Worm (Caenorhabditis elegans) whole organism, young adult: ENCODE measurements around the gene Y57A10C.8.

Experiments used
- B0019.2 ChIP-seq: fragments of 200-800 bp; sonication (Bioruptor generic); conservative IDR thresholded peaks from 2 replicates; pipeline ENCODE4 v1.3.6; 2022; ENCODE audit warnings: missing genetic modification reagents, missing genetic modification characterization, missing compliant biosample characterization
- B0035.1 ChIP-seq: sonication (generic microtip); optimal IDR thresholded peaks from 2 replicates; lab custom pipeline; 2016; ENCODE audit warnings: missing genetic modification characterization, mild to moderate bottlenecking, missing compliant biosample characterization, missing genotype, missing genetic modification reagents
- C17E4.6 ChIP-seq: fragments of 200-800 bp; sonication (Bioruptor generic); IDR thresholded peaks from 2 replicates; pipeline ENCODE4 v1.3.6; 2022; ENCODE audit warnings: missing genetic modification reagents, missing genetic modification characterization, missing compliant biosample characterization
- D2030.7 ChIP-seq: fragments of 200-800 bp; sonication (Bioruptor generic); IDR thresholded peaks from 2 replicates; pipeline ENCODE4 v1.3.6; 2022; ENCODE audit warnings: missing genetic modification reagents, missing genetic modification characterization, missing compliant biosample characterization
- F10E7.11 ChIP-seq: sonication (generic microtip); optimal IDR thresholded peaks from 2 replicates; lab custom pipeline; 2017; ENCODE audit warnings: mild to moderate bottlenecking, missing genetic modification characterization, moderate library complexity, missing compliant biosample characterization
- F37B4.10 ChIP-seq: fragments of 200-800 bp; sonication (Bioruptor generic); IDR thresholded peaks from 2 replicates; pipeline ENCODE4 v1.3.6; 2022; ENCODE audit warnings: missing genetic modification characterization, missing compliant biosample characterization
- F57A8.1 ChIP-seq: fragments of 200-800 bp; sonication (Bioruptor generic); optimal IDR thresholded peaks from 2 replicates; lab custom pipeline; 2018; ENCODE audit warnings: mild to moderate bottlenecking, missing genetic modification characterization, moderate library complexity, missing compliant biosample characterization
- F57C9.4 ChIP-seq: sonication (generic microtip); optimal IDR thresholded peaks from 2 replicates; lab custom pipeline; 2017; ENCODE audit warnings: mild to moderate bottlenecking, missing genetic modification characterization, missing compliant biosample characterization
- K12H6.12 ChIP-seq: fragments of 200-800 bp; sonication (Bioruptor generic); optimal IDR thresholded peaks from 2 replicates; lab custom pipeline; 2018; ENCODE audit warnings: mild to moderate bottlenecking, missing genetic modification characterization, missing compliant biosample characterization
- T26A5.8 ChIP-seq: sonication (generic microtip); optimal IDR thresholded peaks from 2 replicates; lab custom pipeline; 2016; ENCODE audit warnings: missing genetic modification characterization, missing compliant biosample characterization
- Y53G8AR.9 ChIP-seq: fragments of 200-800 bp; sonication (Bioruptor generic); conservative IDR thresholded peaks from 2 replicates; pipeline ENCODE4 v1.3.6; 2022; ENCODE audit warnings: missing genetic modification reagents, missing genetic modification characterization, missing compliant biosample characterization
- ama-1 ChIP-seq, 3 experiments: fragments of 150-350 bp in 1 of 3; sonication (generic microtip) in 2 of 3; optimal IDR thresholded peaks; 2 replicates each; lab custom pipeline; 2014 to 2018; ENCODE audit warnings: missing biosample characterization in 2 of 3, missing genetic modification characterization in 2 of 3, missing genetic modification reagents in 2 of 3
- aptf-3 ChIP-seq: fragments of 200-800 bp; sonication (Bioruptor generic); IDR thresholded peaks from 2 replicates; pipeline ENCODE4 v1.3.6; 2022; ENCODE audit warnings: missing genetic modification characterization, missing compliant biosample characterization
- attf-5 ChIP-seq: fragments of 200-800 bp; sonication (Bioruptor generic); optimal IDR thresholded peaks from 2 replicates; lab custom pipeline; 2018; ENCODE audit warnings: mild to moderate bottlenecking, missing genetic modification characterization, missing compliant biosample characterization
- attf-6 ChIP-seq: fragments of 200-800 bp; sonication (Bioruptor generic); IDR thresholded peaks from 2 replicates; pipeline ENCODE4 v1.3.6; 2022; ENCODE audit warnings: missing genetic modification reagents, missing genetic modification characterization, missing compliant biosample characterization
- bed-1 ChIP-seq: fragments of 200-800 bp; sonication (Bioruptor generic); IDR thresholded peaks from 2 replicates; pipeline ENCODE4 v1.3.6; 2022; ENCODE audit warnings: missing genetic modification reagents, missing genetic modification characterization, missing compliant biosample characterization
- cebp-1 ChIP-seq, 2 experiments: fragments of 200-800 bp in 1 of 2; sonication (Bioruptor generic) in 1 of 2; sonication (generic microtip) in 1 of 2; IDR thresholded peaks in 1 of 2; optimal IDR thresholded peaks in 1 of 2; 2 replicates each; pipeline versions ENCODE4 v1.3.6 to Lab custom; 2017 to 2022; ENCODE audit warnings: missing compliant biosample characterization in 2 of 2, missing genetic modification characterization in 2 of 2, mild to moderate bottlenecking in 1 of 2, missing genetic modification reagents in 1 of 2, moderate library complexity in 1 of 2
- ceh-27 ChIP-seq: fragments of 200-800 bp; sonication (Bioruptor generic); optimal IDR thresholded peaks from 2 replicates; lab custom pipeline; 2018; ENCODE audit warnings: mild to moderate bottlenecking, missing genetic modification characterization, moderate library complexity, missing compliant biosample characterization
- ceh-58 ChIP-seq: fragments of 200-800 bp; sonication (Bioruptor generic); IDR thresholded peaks from 2 replicates; pipeline ENCODE4 v1.3.6; 2022; ENCODE audit warnings: missing genetic modification characterization, missing compliant biosample characterization
- ceh-79 ChIP-seq: sonication (generic microtip); optimal IDR thresholded peaks from 2 replicates; lab custom pipeline; 2017; ENCODE audit warnings: mild to moderate bottlenecking, missing genetic modification characterization, missing compliant biosample characterization
- efl-1 ChIP-seq: fragments of 150-350 bp; optimal IDR thresholded peaks from 2 replicates; lab custom pipeline; 2014; ENCODE audit warnings: missing biosample characterization, missing genetic modification reagents, missing genetic modification characterization
- egl-18 ChIP-seq: fragments of 200-800 bp; sonication (Bioruptor generic); IDR thresholded peaks from 2 replicates; pipeline ENCODE4 v1.3.6; 2022; ENCODE audit warnings: missing genetic modification reagents, missing genetic modification characterization, missing compliant biosample characterization
- hlh-12 ChIP-seq: sonication (generic microtip); optimal IDR thresholded peaks from 2 replicates; lab custom pipeline; 2016; ENCODE audit warnings: missing genetic modification characterization, missing compliant biosample characterization
- hrde-1 ChIP-seq: sonication (generic microtip); optimal IDR thresholded peaks from 2 replicates; lab custom pipeline; 2016; ENCODE audit warnings: missing genetic modification characterization, mild to moderate bottlenecking, missing compliant biosample characterization, moderate library complexity, missing genotype, missing genetic modification reagents, borderline replicate concordance
- lin-26 ChIP-seq: fragments of 200-800 bp; sonication (Bioruptor generic); IDR thresholded peaks from 2 replicates; pipeline ENCODE4 v1.3.6; 2022; ENCODE audit warnings: missing genetic modification reagents, missing genetic modification characterization, missing compliant biosample characterization
- madf-6 ChIP-seq: fragments of 200-800 bp; sonication (Bioruptor generic); IDR thresholded peaks from 2 replicates; pipeline ENCODE4 v1.3.6; 2022; ENCODE audit warnings: missing genetic modification reagents, missing genetic modification characterization, missing compliant biosample characterization
- mel-28 ChIP-seq: sonication (generic microtip); optimal IDR thresholded peaks from 2 replicates; lab custom pipeline; 2016; ENCODE audit warnings: borderline replicate concordance, mild to moderate bottlenecking, missing genetic modification characterization, missing compliant biosample characterization
- nfya-2 ChIP-seq: fragments of 200-800 bp; sonication (Bioruptor generic); IDR thresholded peaks from 2 replicates; pipeline ENCODE4 v1.3.6; 2022; ENCODE audit warnings: missing genetic modification reagents, missing genetic modification characterization, missing compliant biosample characterization
- nfyb-1 ChIP-seq: fragments of 200-800 bp; sonication (Bioruptor generic); IDR thresholded peaks from 2 replicates; pipeline ENCODE4 v1.3.6; 2022; ENCODE audit warnings: missing genetic modification reagents, missing genetic modification characterization, missing compliant biosample characterization
- nhr-120 ChIP-seq: fragments of 200-800 bp; sonication (Bioruptor generic); IDR thresholded peaks from 2 replicates; pipeline ENCODE4 v1.3.6; 2022; ENCODE audit warnings: missing genetic modification characterization, missing compliant biosample characterization
- snpc-1.1 ChIP-seq: sonication (generic microtip); optimal IDR thresholded peaks from 2 replicates; lab custom pipeline; 2017; ENCODE audit warnings: missing genetic modification characterization, mild to moderate bottlenecking, missing compliant biosample characterization, antibody characterized with exemption, moderate library complexity, missing genotype, missing genetic modification reagents; ENCODE audit not compliant: insufficient read depth
- snpc-1.3 ChIP-seq: sonication (generic microtip); optimal IDR thresholded peaks from 2 replicates; lab custom pipeline; 2017; ENCODE audit warnings: missing genetic modification characterization, mild to moderate bottlenecking, missing compliant biosample characterization, antibody characterized with exemption, moderate library complexity, missing genotype, missing genetic modification reagents; ENCODE audit not compliant: insufficient read depth
- zfh-2 ChIP-seq: fragments of 200-800 bp; sonication (Bioruptor generic); conservative IDR thresholded peaks from 2 replicates; pipeline ENCODE4 v1.3.6; 2022; ENCODE audit warnings: missing genetic modification reagents, missing genetic modification characterization, missing compliant biosample characterization
- ztf-25 ChIP-seq: fragments of 200-800 bp; sonication (Bioruptor generic); IDR thresholded peaks from 2 replicates; pipeline ENCODE4 v1.3.6; 2022; ENCODE audit warnings: missing genetic modification reagents, missing genetic modification characterization, missing compliant biosample characterization
- ztf-28 ChIP-seq: fragments of 200-800 bp; sonication (Bioruptor generic); IDR thresholded peaks from 2 replicates; pipeline ENCODE4 v1.3.6; 2022; ENCODE audit warnings: missing genetic modification reagents, missing genetic modification characterization, missing compliant biosample characterization
- ztf-3 ChIP-seq: fragments of 200-800 bp; sonication (Bioruptor generic); optimal IDR thresholded peaks from 2 replicates; lab custom pipeline; 2018; ENCODE audit warnings: mild to moderate bottlenecking, missing genetic modification characterization, missing compliant biosample characterization

Gene Y57A10C.8

DNA sequence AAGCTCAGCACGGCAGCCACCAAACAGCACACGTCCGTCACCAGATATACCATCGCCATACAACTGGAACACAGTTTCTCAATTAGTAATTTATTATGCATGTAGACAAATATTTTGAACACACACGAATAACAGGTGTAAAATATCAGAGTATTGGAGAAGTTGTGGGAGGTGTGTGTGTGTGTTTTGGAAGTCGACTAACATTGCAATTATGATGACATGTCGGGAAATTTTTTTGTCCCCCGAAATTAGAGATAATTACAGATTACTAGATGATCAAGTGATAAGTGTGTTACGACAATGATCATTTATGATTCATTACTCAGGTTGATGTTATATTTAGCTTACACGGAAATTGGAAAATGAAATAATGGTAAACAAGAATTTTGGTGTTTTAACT is at the start of gene Y57A10C.8:
Gene Y57A10C.8 (minus strand): TSS at position 101 of the 400 bp plus-strand sequence.
- TF ChIP-seq nhr-120 (no peak), C17E4.6 (GFP tag; lab: Robert Waterston, UW) (no peak), madf-6 (GFP tag; lab: Robert Waterston, UW) (no peak), F37B4.10 (GFP tag; lab: Robert Waterston, UW) (no peak), bed-1 (GFP tag; lab: Robert Waterston, UW) (no peak), F57C9.4 (tag; lab: Kevin White, UChicago) (no peak), ztf-25 (GFP tag; lab: Robert Waterston, UW) (no peak), mel-28 (tag; lab: Kevin White, UChicago) (no peak), F10E7.11 (tag; lab: Kevin White, UChicago) (no peak), cebp-1 (GFP tag; IDR thresholded peaks at IDR 0.05; lab: Robert Waterston, UW) (no peak), cebp-1 (tag; optimal IDR thresholded peaks at IDR 0.05; lab: Kevin White, UChicago) (no peak), Y53G8AR.9 (no peak), F57A8.1 (GFP tag; lab: Kevin White, UChicago) (no peak), ztf-3 (no peak), B0019.2 (no peak), ztf-28 (GFP tag; lab: Robert Waterston, UW) (no peak), B0035.1 (no peak), T26A5.8 (no peak), ceh-27 (no peak), hrde-1 (tag; lab: Kevin White, UChicago) (no peak), snpc-1.1 (tag; lab: Kevin White, UChicago) (no peak)

DNA sequence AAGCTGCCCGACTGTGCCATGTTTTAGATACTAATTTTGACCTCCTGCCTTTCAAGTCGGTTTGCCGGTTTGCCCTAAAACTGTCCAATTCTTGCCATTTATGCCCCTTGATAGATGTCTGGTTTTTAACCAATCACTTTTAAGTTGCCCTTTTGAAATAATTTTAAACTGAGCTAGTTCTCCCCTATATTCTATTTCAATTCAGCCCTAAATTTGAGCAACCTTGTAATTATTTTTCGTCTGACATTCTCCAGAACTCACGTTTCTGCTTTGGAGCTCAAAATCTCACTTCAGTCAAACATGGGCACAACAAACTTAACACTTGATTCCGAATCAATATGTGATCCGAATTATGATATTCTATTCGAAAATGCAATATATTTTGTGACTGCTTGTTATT is 43.8 kb upstream of the Y57A10C.8 start, which contains the start of gene srg-17:
Gene srg-17 (plus strand): TSS at position 301 of the 400 bp plus-strand sequence.
- TF ChIP-seq ceh-58 (GFP tag; lab: Robert Waterston, UW) = no peak
- TF ChIP-seq, all 124 proteins: peak for 0

- TF ChIP-seq hlh-12 (tag; lab: Kevin White, UChicago) (no peak), ama-1 (optimal IDR thresholded peaks at IDR 0.05; lab: Kevin White, UChicago) (no peak), ama-1 (GFP tag; optimal IDR thresholded peaks at IDR 0.05; lab: Kevin White, UChicago) (no peak), nfya-2 (GFP tag; lab: Robert Waterston, UW) (no peak), attf-5 (GFP tag; lab: Kevin White, UChicago) (no peak), snpc-1.3 (tag; lab: Kevin White, UChicago) (no peak), ceh-58 (GFP tag; lab: Robert Waterston, UW) (no peak), zfh-2 (GFP tag; lab: Robert Waterston, UW) (no peak), ztf-28 (GFP tag; lab: Robert Waterston, UW) (no peak), snpc-1.1 (tag; lab: Kevin White, UChicago) (no peak), F37B4.10 (GFP tag; lab: Robert Waterston, UW) (no peak)
Observed at ce11 chrII:12471138-12471855, 41.7 kb upstream of the Y57A10C.8 start, which contains the start of the genes F15A4.5 and phat-8. Gene F15A4.5 (minus strand): TSS chrII:12471238. Gene phat-8 (plus strand): TSS chrII:12471805.

DNA sequence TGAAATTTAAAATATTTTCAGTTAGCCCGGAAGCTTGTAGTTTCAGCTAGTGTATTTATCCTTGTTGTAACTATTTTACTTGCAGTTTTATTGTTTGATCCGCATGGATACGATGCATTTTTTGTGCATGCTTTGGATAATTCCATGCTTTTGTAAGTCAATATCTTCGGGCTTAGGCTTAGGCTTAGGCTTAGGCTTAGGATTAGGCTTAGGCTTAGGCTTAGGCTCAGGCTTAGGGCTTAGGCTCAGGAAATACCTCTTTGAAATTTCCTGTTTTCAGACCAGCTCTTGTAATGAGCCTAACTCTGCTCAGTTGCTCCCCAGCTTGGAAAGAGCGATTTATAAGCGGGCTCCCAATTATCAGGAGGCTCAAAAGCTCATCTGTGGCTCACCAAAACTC is 37.4 kb upstream of the Y57A10C.8 start, which contains the start of gene srg-16:
Gene srg-16 (plus strand): TSS at position 87 of the 400 bp plus-strand sequence.
- TF ChIP-seq C17E4.6 (GFP tag; lab: Robert Waterston, UW) = no peak
- TF ChIP-seq lin-26 (GFP tag; lab: Robert Waterston, UW) = no peak
- TF ChIP-seq egl-18 (GFP tag; lab: Robert Waterston, UW) = no peak
- no peak for TF ChIP-seq K12H6.12 (tag; lab: Kevin White, UChicago)
- no peak for TF ChIP-seq attf-6
- TF ChIP-seq nfyb-1 (GFP tag; lab: Robert Waterston, UW) = no peak
- no peak for TF ChIP-seq aptf-3
- no peak for TF ChIP-seq ceh-79 (tag; lab: Kevin White, UChicago)
- no peak for TF ChIP-seq efl-1
- TF ChIP-seq D2030.7 (GFP tag; lab: Robert Waterston, UW) = no peak
- TF ChIP-seq attf-5 (GFP tag; lab: Kevin White, UChicago) = no peak
- TF ChIP-seq, all 124 proteins: peak for 0
